Worm (Caenorhabditis elegans) whole organism, mixed stage, embryonic: Measurements from ENCODE around the gene R03D7.8.

ENCODE experiments used
- ceh-83 ChIP-seq: fragments of 200-800 bp; sonication (Bioruptor generic); optimal IDR thresholded peaks from 2 replicates; lab custom pipeline; 2018; ENCODE audit warnings: mild to moderate bottlenecking, missing genetic modification characterization, missing compliant biosample characterization
- elt-3 ChIP-seq: fragments of 150-350 bp; optimal IDR thresholded peaks from 2 replicates; lab custom pipeline; 2014; ENCODE audit warnings: missing biosample characterization, missing genetic modification characterization
- flh-1 ChIP-seq: fragments of 200-800 bp; sonication (Bioruptor generic); optimal IDR thresholded peaks from 2 replicates; lab custom pipeline; 2018; ENCODE audit warnings: mild to moderate bottlenecking, missing genetic modification characterization, moderate library complexity, missing compliant biosample characterization
- nhr-12 ChIP-seq: fragments of 150-350 bp; optimal IDR thresholded peaks from 2 replicates; lab custom pipeline; 2014; ENCODE audit warnings: missing biosample characterization, missing genetic modification characterization
- unc-39 ChIP-seq: fragments of 150-350 bp; optimal IDR thresholded peaks from 2 replicates; lab custom pipeline; 2014; ENCODE audit warnings: missing biosample characterization, missing genetic modification characterization
- unc-62 ChIP-seq: fragments of 150-350 bp; optimal IDR thresholded peaks from 2 replicates; lab custom pipeline; 2014; ENCODE audit warnings: missing biosample characterization, missing genetic modification reagents, missing genetic modification characterization
- zip-8 ChIP-seq: fragments of 150-350 bp; optimal IDR thresholded peaks from 2 replicates; lab custom pipeline; 2014; ENCODE audit warnings: missing biosample characterization, missing genetic modification characterization
- ztf-11 ChIP-seq: fragments of 150-350 bp; optimal IDR thresholded peaks from 2 replicates; lab custom pipeline; 2014; ENCODE audit warnings: missing biosample characterization, missing genetic modification characterization

DNA sequence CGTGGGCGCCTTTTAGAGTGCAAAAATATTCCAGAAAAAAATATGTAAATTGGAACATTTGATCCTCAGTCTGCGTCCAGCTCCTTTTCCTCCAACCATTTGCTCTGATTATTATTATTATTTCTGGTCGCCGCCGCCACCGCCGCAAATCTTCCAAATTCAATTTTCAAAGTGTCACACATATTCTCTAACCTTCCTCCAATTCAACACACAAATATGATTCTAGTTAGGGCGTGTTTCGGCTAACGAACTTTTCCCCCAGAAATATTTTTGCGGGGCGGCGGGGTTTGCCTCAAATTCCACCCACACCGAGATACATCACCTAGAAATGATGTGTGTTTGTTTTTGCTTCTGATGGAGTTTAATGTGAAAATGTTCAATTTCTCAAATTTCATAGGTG is 15.0 kb upstream of the R03D7.8 start:
- TF ChIP-seq unc-39 (no peak), zip-8 (tag; lab: Kevin White, UChicago) (no peak), ztf-11 (tag; lab: Kevin White, UChicago) (no peak), flh-1 (GFP tag; lab: Kevin White, UChicago) (no peak), unc-62 (GFP tag; lab: Kevin White, UChicago) (no peak), elt-3 (tag; lab: Kevin White, UChicago) (no peak), ceh-83 (GFP tag; lab: Kevin White, UChicago) (no peak), nhr-12 (no peak)
